Worm (Caenorhabditis elegans) whole organism, L4/young adult: ENCODE measurements around the gene egg-3.

ENCODE experiments used
- W03F9.2 ChIP-seq: fragments of 150-350 bp; optimal IDR thresholded peaks from 2 replicates; lab custom pipeline; 2014; ENCODE audit warnings: missing biosample characterization, missing genetic modification characterization
- dao-5 ChIP-seq: sonication (generic microtip); optimal IDR thresholded peaks from 2 replicates; lab custom pipeline; 2016; ENCODE audit warnings: missing genotype, missing genetic modification characterization, moderate library complexity, missing compliant biosample characterization
- him-1 ChIP-seq: sonication (generic microtip); optimal IDR thresholded peaks from 2 replicates; lab custom pipeline; 2016; ENCODE audit warnings: missing genotype, missing genetic modification reagents, missing genetic modification characterization, missing compliant biosample characterization

DNA sequence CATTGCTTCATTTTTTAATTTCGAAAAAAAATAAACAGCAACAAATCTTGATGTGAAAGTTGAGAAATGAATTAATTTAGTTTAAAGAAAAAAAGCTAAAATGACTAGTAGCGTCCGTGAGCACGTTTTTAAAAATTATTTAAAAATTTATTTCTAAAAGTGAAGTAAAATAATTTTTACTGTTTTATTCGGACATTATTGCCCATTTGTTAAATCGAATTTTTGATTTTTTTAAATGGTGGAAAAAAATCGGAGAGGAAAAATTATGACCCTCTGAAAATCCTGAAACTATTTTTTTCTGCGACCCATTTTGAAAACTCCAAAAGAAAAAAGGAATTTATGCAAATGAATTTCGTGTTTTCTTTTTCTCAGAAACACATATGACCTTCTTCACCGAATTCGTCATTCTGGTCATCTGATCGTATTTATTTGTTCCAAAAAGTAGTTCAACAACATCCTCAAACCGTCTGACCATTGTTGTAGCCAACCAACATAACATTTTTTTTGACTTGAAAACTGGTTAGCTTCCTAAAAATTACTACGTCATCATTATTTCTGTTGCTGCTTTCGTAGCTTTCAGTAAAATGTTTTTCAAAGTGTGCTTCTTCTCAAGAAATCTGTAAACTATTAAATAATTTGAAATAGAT is 1.8 kb upstream of the egg-3 start, which contains the start of gene F44F4.3:
- no peak for TF ChIP-seq W03F9.2 (tag; lab: Kevin White, UChicago)
- no peak for TF ChIP-seq him-1 (tag; lab: Kevin White, UChicago)
- no peak for TF ChIP-seq dao-5 (tag; lab: Kevin White, UChicago)
